Fruit fly (Drosophila melanogaster): ENCODE results near the gene mib2.

Gene mib2

DNA sequence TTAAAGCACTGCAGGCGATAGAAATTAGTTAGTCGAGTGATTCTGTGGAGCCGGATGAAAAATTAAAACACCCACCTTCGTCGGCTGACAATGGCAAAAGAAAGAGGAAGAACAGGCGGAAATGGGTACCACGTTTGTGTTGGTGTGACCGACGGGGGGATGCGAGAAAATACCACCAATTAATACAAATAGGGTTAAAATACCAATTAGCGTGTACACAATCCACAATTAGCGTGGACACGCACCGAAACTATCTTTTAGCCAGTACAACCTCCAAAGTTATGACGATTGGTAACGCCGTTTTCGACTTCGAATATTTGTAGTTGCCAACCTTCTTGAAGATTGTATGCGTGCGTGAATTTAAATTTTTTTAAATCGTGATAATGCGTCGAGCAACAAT lies 25.1 kb upstream of the mib2 start, which contains the start of gene RpL30 (continued):
- TF ChIP-seq CG1621 (tag; optimal IDR thresholded peaks at IDR 0.05) (peak; percentile 78), Hr38 (GFP tag; optimal IDR thresholded peaks at IDR 0.05) (no peak), CG31627 (GFP tag; optimal IDR thresholded peaks at IDR 0.05) (peak; percentile 70), OdsH (GFP tag; optimal IDR thresholded peaks at IDR 0.05) (peak; percentile 62), dac (GFP tag; optimal IDR thresholded peaks at IDR 0.05) (peak; percentile 60), Eip75B (GFP tag; optimal IDR thresholded peaks at IDR 0.05) (peak; percentile 83), Hr39 (GFP tag; optimal IDR thresholded peaks at IDR 0.05) (peak; percentile 65), CG16779 (tag; optimal IDR thresholded peaks at IDR 0.05) (peak; percentile 85), Sox15 (GFP tag; optimal IDR thresholded peaks at IDR 0.05) (peak; percentile 36), Met (GFP tag; optimal IDR thresholded peaks at IDR 0.05) (peak; percentile 85), Gug (GFP tag; IDR thresholded peaks at IDR 0.05) (no peak), CG11902 (GFP tag; optimal IDR thresholded peaks at IDR 0.05) (peak; percentile 33), CG15336 (GFP tag; IDR thresholded peaks at IDR 0.05) (peak; percentile 70), CG11294 (GFP tag; IDR thresholded peaks at IDR 0.05) (peak; percentile 56), dsx (GFP tag; optimal IDR thresholded peaks at IDR 0.05; ENCODE audit: poor library complexity, severe bottlenecking) (peak; percentile 72), CG8119 (GFP tag; IDR thresholded peaks at IDR 0.05) (0 out of 3 replicates have a peak, but pooled peaks have one; percentile 44), CG8319 (GFP tag; optimal IDR thresholded peaks at IDR 0.05) (peak; percentile 56), salr (GFP tag; optimal IDR thresholded peaks at IDR 0.05) (peak in 1 of 2 experiments; percentile 84), cyc (GFP tag; optimal IDR thresholded peaks at IDR 0.05) (peak; percentile 77), Sox102F (GFP tag; optimal IDR thresholded peaks at IDR 0.05) (peak; percentile 86), fd59A (GFP tag; optimal IDR thresholded peaks at IDR 0.05) (peak; percentile 43), pdm3 (GFP tag; optimal IDR thresholded peaks at IDR 0.05) (peak; percentile 70)

DNA sequence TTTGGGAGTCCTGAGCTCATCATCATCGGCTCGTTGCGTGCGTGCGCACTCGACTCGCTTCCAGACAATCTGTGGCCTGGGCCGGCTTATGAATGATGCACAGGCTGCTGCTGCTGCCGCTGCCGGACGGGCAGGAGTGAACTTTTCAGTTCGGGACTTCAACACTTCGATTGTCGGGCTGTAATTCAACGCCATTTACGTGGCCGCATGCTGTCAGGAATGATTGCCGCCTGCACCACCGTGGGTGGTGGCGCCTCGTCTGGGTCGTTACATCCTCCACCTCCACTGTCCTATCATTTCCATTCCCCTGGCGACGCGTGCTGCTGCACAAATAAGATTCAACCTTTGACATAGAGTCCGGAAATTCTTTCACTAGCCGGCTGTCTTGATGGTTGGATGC lies 24.2 kb upstream of the mib2 start:
- TF ChIP-seq net (GFP tag; optimal IDR thresholded peaks at IDR 0.05), result no peak
- no peak for TF ChIP-seq svp (GFP tag)
- no peak for TF ChIP-seq Sox14 (GFP tag; optimal IDR thresholded peaks at IDR 0.05)
- TF ChIP-seq CG6792 (GFP tag; optimal IDR thresholded peaks at IDR 0.05), result no peak
- TF ChIP-seq spab (GFP tag; optimal IDR thresholded peaks at IDR 0.05), result no peak
- TF ChIP-seq fd59A (GFP tag; optimal IDR thresholded peaks at IDR 0.05), result no peak
- no peak for TF ChIP-seq dac (GFP tag; optimal IDR thresholded peaks at IDR 0.05)
- TF ChIP-seq Eip78C (GFP tag), result no peak
- TF ChIP-seq CG10631 (GFP tag; optimal IDR thresholded peaks at IDR 0.05), result no peak
- no peak for TF ChIP-seq Smox (GFP tag; optimal IDR thresholded peaks at IDR 0.05)
- no peak for TF ChIP-seq CG11294 (GFP tag; IDR thresholded peaks at IDR 0.05)
- TF ChIP-seq CG8319 (GFP tag; optimal IDR thresholded peaks at IDR 0.05), result no peak
- TF ChIP-seq esn (GFP tag; optimal IDR thresholded peaks at IDR 0.05), result no peak

DNA sequence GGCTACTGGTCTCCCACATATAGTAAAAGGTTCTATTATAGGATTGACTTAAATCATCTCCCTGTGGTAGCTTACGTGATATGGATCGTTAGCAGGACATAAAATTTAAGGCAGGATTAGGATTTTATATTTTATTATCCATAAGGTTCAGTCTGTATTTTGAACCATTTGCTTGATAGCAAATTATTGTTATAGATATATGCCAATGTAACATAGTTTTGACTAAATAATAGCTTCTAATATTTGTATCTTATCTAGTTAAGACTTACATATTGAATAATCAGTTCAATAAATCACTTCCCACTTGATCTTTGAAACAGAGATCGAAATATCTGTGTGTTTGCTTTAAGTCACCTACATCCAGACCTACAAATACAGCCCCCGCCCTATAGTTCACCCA lies 23.7 kb upstream of the mib2 start, which contains the start of gene robl37BC:
Gene robl37BC (plus strand): TSS at position 301 of the 400 bp plus-strand sequence.
- TF ChIP-seq fd59A (GFP tag; optimal IDR thresholded peaks at IDR 0.05), result no peak
- TF ChIP-seq Eip78C (GFP tag), result no peak
- no peak for TF ChIP-seq CG11294 (GFP tag; IDR thresholded peaks at IDR 0.05)
- TF ChIP-seq CG6808 (GFP tag; optimal IDR thresholded peaks at IDR 0.05), result no peak
- TF ChIP-seq Ets21C (GFP tag; optimal IDR thresholded peaks at IDR 0.05), result no peak
- no peak for TF ChIP-seq Sox102F (GFP tag; optimal IDR thresholded peaks at IDR 0.05)
- no peak for TF ChIP-seq CG9139 (GFP tag; optimal IDR thresholded peaks at IDR 0.05)
- TF ChIP-seq CG11762 (GFP tag; optimal IDR thresholded peaks at IDR 0.05; ENCODE audit: insufficient read depth), result no peak
- TF ChIP-seq CG31627 (GFP tag; optimal IDR thresholded peaks at IDR 0.05), result no peak
- TF ChIP-seq cyc (GFP tag; optimal IDR thresholded peaks at IDR 0.05), result no peak

DNA sequence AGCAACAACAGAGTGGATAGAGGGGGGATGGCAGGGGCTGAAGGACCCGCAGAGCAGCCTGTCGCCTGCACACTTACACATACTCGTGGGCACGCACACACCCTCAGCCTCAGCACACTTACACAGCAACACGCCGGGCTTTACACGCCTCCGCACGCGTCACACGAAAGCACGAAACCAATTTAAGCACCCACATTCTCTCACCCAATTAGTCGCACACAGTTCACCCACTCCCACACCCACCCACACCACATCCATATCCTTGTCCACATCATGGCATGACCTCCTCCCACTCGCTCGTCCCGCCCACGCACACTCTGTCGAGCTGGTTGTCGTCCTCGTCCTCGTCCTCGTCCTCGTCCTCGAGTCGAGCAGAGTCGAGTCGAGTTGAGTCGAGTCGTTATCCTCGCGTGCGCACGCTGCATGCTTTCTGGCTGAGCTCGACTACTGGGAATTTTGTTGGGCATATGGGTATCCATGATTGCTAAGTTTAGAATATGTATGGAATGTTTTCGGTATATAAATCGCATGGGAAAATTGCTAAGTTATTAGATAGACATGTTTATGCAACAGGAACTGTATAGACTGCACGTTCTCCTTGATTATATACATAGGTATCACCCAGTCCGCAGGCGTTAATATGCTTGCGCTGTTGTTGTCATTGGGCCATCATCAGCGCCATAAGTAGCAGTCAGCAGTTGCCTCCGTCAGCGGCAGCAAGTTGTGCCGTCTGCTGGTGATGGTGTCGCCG lies 22.2 kb upstream of the mib2 start:
- TF ChIP-seq Ets21C (GFP tag; optimal IDR thresholded peaks at IDR 0.05), result peak; percentile 61
- no peak for TF ChIP-seq Hr38 (GFP tag; optimal IDR thresholded peaks at IDR 0.05)
- TF ChIP-seq CG10669 (GFP tag; optimal IDR thresholded peaks at IDR 0.05), result peak; percentile 77
- peak; percentile 75 for TF ChIP-seq cyc (GFP tag; optimal IDR thresholded peaks at IDR 0.05)
- peak; percentile 67 for TF ChIP-seq spab (GFP tag; optimal IDR thresholded peaks at IDR 0.05)
- TF ChIP-seq esn (GFP tag; optimal IDR thresholded peaks at IDR 0.05), result peak; percentile 77
- no peak for TF ChIP-seq CG4318 (GFP tag; optimal IDR thresholded peaks at IDR 0.05)
- TF ChIP-seq achi (GFP tag; optimal IDR thresholded peaks at IDR 0.05), result peak; percentile 71
- TF ChIP-seq CG11762 (GFP tag; optimal IDR thresholded peaks at IDR 0.05; ENCODE audit: insufficient read depth), result peak; percentile 44
- TF ChIP-seq CG7368 (GFP tag; optimal IDR thresholded peaks at IDR 0.05), result peak; percentile 63
- peak; percentile 72 for TF ChIP-seq pdm3 (GFP tag; optimal IDR thresholded peaks at IDR 0.05)
- peak; percentile 78 for TF ChIP-seq Ets96B (tag; optimal IDR thresholded peaks at IDR 0.05)
- TF ChIP-seq Eip78C (GFP tag), result peak; percentile 88
- no peak for TF ChIP-seq fd85E (GFP tag; optimal IDR thresholded peaks at IDR 0.05)
- TF ChIP-seq salr (GFP tag; optimal IDR thresholded peaks at IDR 0.05), result peak; percentile 51 to 62
- peak; percentile 73 for TF ChIP-seq CG3919 (GFP tag; optimal IDR thresholded peaks at IDR 0.05)
- TF ChIP-seq CG3032 (tag; optimal IDR thresholded peaks at IDR 0.05), result peak; percentile 76
- TF ChIP-seq CG6808 (GFP tag; optimal IDR thresholded peaks at IDR 0.05), result peak; percentile 56
- peak; percentile 51 for TF ChIP-seq CG8319 (GFP tag; optimal IDR thresholded peaks at IDR 0.05)
